Worm (Caenorhabditis elegans) whole organism, L2 larva: Measurements from ENCODE around the gene C47G2.3.

ENCODE experiments used
- elt-3 ChIP-seq: sonication (generic microtip); optimal IDR thresholded peaks from 2 replicates; lab custom pipeline; 2017; ENCODE audit warnings: missing biosample characterization, missing genetic modification characterization
- mdl-1 ChIP-seq, 2 experiments: fragments of 150-350 bp in 1 of 2; sonication (generic microtip) in 1 of 2; optimal IDR thresholded peaks; 2 replicates each; lab custom pipeline; 2017; ENCODE audit warnings: missing biosample characterization in 2 of 2, missing genetic modification characterization in 2 of 2
- nhr-237 ChIP-seq: fragments of 150-350 bp; optimal IDR thresholded peaks from 2 replicates; lab custom pipeline; 2014; ENCODE audit warnings: missing biosample characterization, missing genetic modification characterization
- peb-1 ChIP-seq: fragments of 150-350 bp; optimal IDR thresholded peaks from 2 replicates; lab custom pipeline; 2014; ENCODE audit warnings: missing biosample characterization, missing genetic modification characterization

DNA sequence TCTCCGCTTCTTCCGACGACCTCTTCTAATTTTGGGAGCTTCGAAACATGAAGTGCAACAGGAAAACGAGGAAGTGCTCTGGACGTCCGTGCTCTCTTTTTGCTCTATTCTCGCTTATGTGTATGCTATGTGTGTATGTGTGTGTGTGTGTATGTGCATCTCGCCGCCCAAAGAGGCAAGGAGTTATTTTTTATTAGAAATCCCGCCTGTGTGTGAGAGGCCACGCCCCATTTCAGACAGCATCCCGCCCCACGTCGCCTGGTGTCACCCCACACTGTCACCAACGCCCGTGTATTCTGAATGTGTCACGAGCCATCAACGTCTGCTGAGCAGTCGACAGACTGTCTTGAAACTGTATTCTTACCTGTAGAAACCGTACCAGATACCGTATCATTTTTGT lies 34.4 kb downstream of the C47G2.3 start, which contains the start of gene T05B9.2:
- TF ChIP-seq mdl-1 (tag; optimal IDR thresholded peaks at IDR 0.05; lab: Kevin White, UChicago): no peak
- TF ChIP-seq elt-3 (tag; lab: Kevin White, UChicago): no peak
- TF ChIP-seq nhr-237: no peak
- TF ChIP-seq peb-1 (tag; lab: Kevin White, UChicago): no peak
